Fruit fly (Drosophila melanogaster) whole organism, adult: ENCODE measurements around the gene CG14111.

Source experiments
- CG33017 ChIP-seq: fragments of 200-800 bp; sonication (Bioruptor generic); optimal IDR thresholded peaks from 2 replicates; lab custom pipeline; 2018; ENCODE audit warnings: missing biosample characterization, mild to moderate bottlenecking, missing genetic modification characterization, moderate library complexity
- Mnt ChIP-seq: fragments of 200-800 bp; sonication (Bioruptor generic); optimal IDR thresholded peaks from 2 replicates; lab custom pipeline; 2016; ENCODE audit warnings: missing biosample characterization, mild to moderate bottlenecking, missing genetic modification characterization
- cnc ChIP-seq, 2 experiments: fragments of >200 bp; optimal IDR thresholded peaks; 2 replicates each; lab custom pipeline; 2017
- kay ChIP-seq: fragments of 200-800 bp; sonication (Bioruptor generic); peaks from one replicate; lab custom pipeline; 2016; ENCODE audit warnings: missing biosample characterization, missing genetic modification characterization, borderline replicate concordance

- TF ChIP-seq cnc (optimal IDR thresholded peaks at IDR 0.05; lab: Kevin White, UChicago) = no peak
- no peak for TF ChIP-seq CG33017 (tag; lab: Kevin White, UChicago)
- TF ChIP-seq Mnt (GFP tag; lab: Kevin White, UChicago) = no peak
- TF ChIP-seq kay (GFP tag; lab: Kevin White, UChicago) = no peak
These were observed 47.8 kb downstream of the CG14111 start, which contains the start of gene CG14106 for dm6 chr3L:13425571-13425970.
